Worm (Caenorhabditis elegans): ENCODE results near the gene Y67A10A.7.
"Not testable (repeated sequence)": the region's sequence is repeated elsewhere in the genome, so short reads cannot be mapped to it uniquely, and the experiment has no call there.

Gene Y67A10A.7

ce11 chrIV:14423194-14423593 lies 49.3 kb downstream of the Y67A10A.7 start, which contains the start of gene F55B11.2:
Gene F55B11.2, minus strand, starts transcription at chrIV:14423294.
- TF ChIP-seq sox-2 (GFP tag; IDR thresholded peaks at IDR 0.05), result no peak
- TF ChIP-seq npax-4 (tag; optimal IDR thresholded peaks at IDR 0.05), result no peak
- no peak for TF ChIP-seq ztf-16 (tag; optimal IDR thresholded peaks at IDR 0.05)
- TF ChIP-seq ahr-1 (tag; optimal IDR thresholded peaks at IDR 0.05), result no peak
- TF ChIP-seq che-1 (tag; optimal IDR thresholded peaks at IDR 0.05), result no peak
- no peak for TF ChIP-seq ceh-30 (tag; optimal IDR thresholded peaks at IDR 0.05)
- no peak for TF ChIP-seq T23F11.4 (GFP tag; optimal IDR thresholded peaks at IDR 0.05)
- no peak for TF ChIP-seq hlh-13 (GFP tag; optimal IDR thresholded peaks at IDR 0.05)

- TF ChIP-seq unc-42 (tag; optimal IDR thresholded peaks at IDR 0.05), result no peak
- no peak for TF ChIP-seq ref-2 (tag; optimal IDR thresholded peaks at IDR 0.05)
- TF ChIP-seq gmeb-2 (tag; optimal IDR thresholded peaks at IDR 0.05), result no peak
Observed at ce11 chrIV:14424396-14424795, 50.5 kb downstream of the Y67A10A.7 start, which contains the start of gene F55B11.3. Gene F55B11.3, plus strand, starts transcription at chrIV:14424696.

ce11 chrIV:14427395-14427794 lies 53.5 kb downstream of the Y67A10A.7 start, which contains the start of gene F55B11.5:
Gene F55B11.5, plus strand, starts transcription at chrIV:14427695.
- not testable (repeated sequence) for TF ChIP-seq rnt-1, nfya-1, zip-5 (tag; optimal IDR thresholded peaks at IDR 0.05)

Data from whole organism, late embryonic.